Worm (Caenorhabditis elegans) whole organism, L1 larva: ENCODE data around the gene Y58A7A.4.

Source experiments
- C04F5.9 ChIP-seq: sonication (generic microtip); optimal IDR thresholded peaks from 2 replicates; lab custom pipeline; 2016; ENCODE audit warnings: missing genetic modification characterization, missing compliant biosample characterization
- C34B4.2 ChIP-seq: sonication (generic microtip); optimal IDR thresholded peaks from 2 replicates; lab custom pipeline; 2017; ENCODE audit warnings: mild to moderate bottlenecking, missing genetic modification characterization, missing compliant biosample characterization
- F16B12.6 ChIP-seq: fragments of 150-350 bp; optimal IDR thresholded peaks from 2 replicates; lab custom pipeline; 2014; ENCODE audit warnings: missing biosample characterization, missing genetic modification characterization
- Y116A8C.19 ChIP-seq: sonication (generic microtip); optimal IDR thresholded peaks from 2 replicates; lab custom pipeline; 2016; ENCODE audit warnings: missing compliant biosample characterization, missing genetic modification characterization, borderline replicate concordance
- alr-1 ChIP-seq: fragments of 200-800 bp; sonication (Bioruptor generic); optimal IDR thresholded peaks from 2 replicates; lab custom pipeline; 2018; ENCODE audit warnings: borderline replicate concordance, mild to moderate bottlenecking, missing genetic modification characterization, missing compliant biosample characterization
- aly-2 ChIP-seq: fragments of 150-350 bp; optimal IDR thresholded peaks from 2 replicates; lab custom pipeline; 2014; ENCODE audit warnings: missing biosample characterization, missing genetic modification characterization
- ama-1 ChIP-seq: fragments of 150-350 bp; optimal IDR thresholded peaks from 2 replicates; lab custom pipeline; 2014
- ceh-63 ChIP-seq: fragments of 200-800 bp; sonication (Bioruptor generic); optimal IDR thresholded peaks from 2 replicates; lab custom pipeline; 2018; ENCODE audit warnings: mild to moderate bottlenecking, missing genetic modification characterization, missing compliant biosample characterization
- ceh-82 ChIP-seq, 3 experiments: fragments of 150-350 bp in 1 of 3; sonication (generic microtip) in 2 of 3; optimal IDR thresholded peaks; 2 replicates each; lab custom pipeline; 2014 to 2017; ENCODE audit warnings: missing biosample characterization in 3 of 3, missing genetic modification characterization in 3 of 3
- ces-1 ChIP-seq: fragments of 150-350 bp; optimal IDR thresholded peaks from 2 replicates; lab custom pipeline; 2014; ENCODE audit warnings: missing biosample characterization, missing genetic modification reagents, missing genetic modification characterization
- efl-1 ChIP-seq, 4 experiments: fragments of 150-350 bp; optimal IDR thresholded peaks in 3 of 4; peaks in 1 of 4; 1 replicate in 1 of 4; 2 replicates in 3 of 4; lab custom pipeline; 2014; ENCODE audit warnings: missing biosample characterization in 2 of 4, missing genetic modification characterization in 2 of 4, missing genetic modification reagents in 2 of 4
- egl-27 ChIP-seq, 2 experiments: fragments of 150-350 bp in 1 of 2; sonication (generic microtip); optimal IDR thresholded peaks; 3 replicates each; lab custom pipeline; 2017 to 2018; ENCODE audit warnings: missing biosample characterization in 2 of 2, missing genetic modification characterization in 2 of 2, missing genetic modification reagents in 2 of 2
- ets-5 ChIP-seq: fragments of 200-800 bp; sonication (Bioruptor generic); IDR thresholded peaks from 2 replicates; pipeline ENCODE4 v1.3.6; 2022; ENCODE audit warnings: missing genetic modification characterization, missing compliant biosample characterization
- fkh-4 ChIP-seq: sonication (generic microtip); optimal IDR thresholded peaks from 2 replicates; lab custom pipeline; 2016; ENCODE audit warnings: missing compliant biosample characterization, missing genetic modification characterization, borderline replicate concordance
- fos-1 ChIP-seq: fragments of 150-350 bp; optimal IDR thresholded peaks from 2 replicates; lab custom pipeline; 2014; ENCODE audit warnings: missing biosample characterization, missing genetic modification characterization
- isw-1 ChIP-seq: fragments of 200-800 bp; sonication (Bioruptor generic); IDR thresholded peaks from 2 replicates; pipeline ENCODE4 v1.3.6; 2022; ENCODE audit warnings: missing genetic modification characterization, missing compliant biosample characterization
- lin-13 ChIP-seq: fragments of 150-350 bp; optimal IDR thresholded peaks from 2 replicates; lab custom pipeline; 2014; ENCODE audit warnings: missing biosample characterization, missing genetic modification reagents, missing genetic modification characterization
- lin-14 ChIP-seq: fragments of 200-800 bp; sonication (Bioruptor generic); optimal IDR thresholded peaks from 2 replicates; lab custom pipeline; 2018; ENCODE audit warnings: mild to moderate bottlenecking, missing genetic modification characterization, moderate library complexity, missing compliant biosample characterization
- lin-15B ChIP-seq: fragments of 150-350 bp; sonication (generic microtip); optimal IDR thresholded peaks from 3 replicates; lab custom pipeline; 2014; ENCODE audit warnings: missing biosample characterization, missing genetic modification characterization
- lir-3 ChIP-seq: sonication (generic microtip); optimal IDR thresholded peaks from 2 replicates; lab custom pipeline; 2016; ENCODE audit warnings: mild to moderate bottlenecking, missing genetic modification characterization, moderate library complexity, missing compliant biosample characterization; ENCODE audit not compliant: poor library complexity
- lsy-2 ChIP-seq, 2 experiments: fragments of 150-350 bp; optimal IDR thresholded peaks; 2 replicates each; lab custom pipeline; 2014; ENCODE audit warnings: missing biosample characterization in 2 of 2, missing genetic modification characterization in 2 of 2
- mab-9 ChIP-seq: fragments of 200-800 bp; sonication (Bioruptor generic); IDR thresholded peaks from 2 replicates; pipeline ENCODE4 v1.3.6; 2022; ENCODE audit warnings: missing genetic modification reagents, missing genetic modification characterization, missing compliant biosample characterization
- mdl-1 ChIP-seq, 2 experiments: fragments of 150-350 bp; optimal IDR thresholded peaks; 2 replicates each; lab custom pipeline; 2014 to 2017; ENCODE audit warnings: missing biosample characterization in 2 of 2, missing genetic modification characterization in 2 of 2, inconsistent platforms in 1 of 2
- mef-2 ChIP-seq: fragments of 150-350 bp; optimal IDR thresholded peaks from 2 replicates; lab custom pipeline; 2014; ENCODE audit warnings: missing biosample characterization, missing genetic modification characterization
- mep-1 ChIP-seq: fragments of 150-350 bp; optimal IDR thresholded peaks from 2 replicates; lab custom pipeline; 2014; ENCODE audit warnings: missing biosample characterization, missing genetic modification characterization
- nhr-11 ChIP-seq: fragments of 150-350 bp; optimal IDR thresholded peaks from 2 replicates; lab custom pipeline; 2014; ENCODE audit warnings: missing biosample characterization, missing genetic modification characterization
- nhr-237 ChIP-seq: fragments of 150-350 bp; optimal IDR thresholded peaks from 2 replicates; lab custom pipeline; 2014; ENCODE audit warnings: missing biosample characterization, missing genetic modification characterization
- nhr-76 ChIP-seq: sonication (generic microtip); optimal IDR thresholded peaks from 2 replicates; lab custom pipeline; 2017; ENCODE audit warnings: missing biosample characterization, missing genetic modification characterization
- nhr-77 ChIP-seq: fragments of 150-350 bp; optimal IDR thresholded peaks from 2 replicates; lab custom pipeline; 2014; ENCODE audit warnings: missing biosample characterization, missing genetic modification characterization
- nhr-84 ChIP-seq: sonication (generic microtip); optimal IDR thresholded peaks from 2 replicates; lab custom pipeline; 2017; ENCODE audit warnings: missing biosample characterization, missing genetic modification characterization
- nhr-90 ChIP-seq: sonication (generic microtip); optimal IDR thresholded peaks from 2 replicates; lab custom pipeline; 2016; ENCODE audit warnings: mild to moderate bottlenecking, missing genetic modification characterization, missing compliant biosample characterization; ENCODE audit not compliant: poor library complexity
- pag-3 ChIP-seq: sonication (generic microtip); optimal IDR thresholded peaks from 2 replicates; lab custom pipeline; 2017; ENCODE audit warnings: missing genetic modification characterization, mild to moderate bottlenecking, missing compliant biosample characterization, antibody characterized with exemption, borderline replicate concordance; ENCODE audit not compliant: insufficient read depth
- pax-3 ChIP-seq: fragments of 200-800 bp; sonication (Bioruptor generic); optimal IDR thresholded peaks from 2 replicates; lab custom pipeline; 2018; ENCODE audit warnings: mild to moderate bottlenecking, missing genetic modification characterization, moderate library complexity, missing compliant biosample characterization
- pqm-1 ChIP-seq: sonication (generic microtip); optimal IDR thresholded peaks from 3 replicates; lab custom pipeline; 2017; ENCODE audit warnings: missing biosample characterization, missing genetic modification characterization
- tlp-1 ChIP-seq: fragments of 150-350 bp; optimal IDR thresholded peaks from 2 replicates; lab custom pipeline; 2014; ENCODE audit warnings: missing biosample characterization, missing genetic modification characterization
- unc-130 ChIP-seq: fragments of 150-350 bp; optimal IDR thresholded peaks from 2 replicates; lab custom pipeline; 2017; ENCODE audit warnings: missing biosample characterization, missing genetic modification characterization, inconsistent platforms
- unc-86 ChIP-seq: sonication (generic microtip); optimal IDR thresholded peaks from 2 replicates; lab custom pipeline; 2016; ENCODE audit warnings: missing genetic modification characterization, missing compliant biosample characterization
- unc-98 ChIP-seq: fragments of 200-800 bp; sonication (Bioruptor generic); IDR thresholded peaks from 2 replicates; pipeline ENCODE4 v1.3.6; 2022; ENCODE audit warnings: missing genetic modification characterization, missing compliant biosample characterization
- vab-15 ChIP-seq: sonication (generic microtip); optimal IDR thresholded peaks from 2 replicates; lab custom pipeline; 2017; ENCODE audit warnings: missing genotype, mild to moderate bottlenecking, missing genetic modification characterization, missing compliant biosample characterization
- zag-1 ChIP-seq: fragments of 150-350 bp; optimal IDR thresholded peaks from 2 replicates; lab custom pipeline; 2014; ENCODE audit warnings: missing biosample characterization, missing genetic modification characterization
- zip-4 ChIP-seq: fragments of 200-800 bp; sonication (Bioruptor generic); optimal IDR thresholded peaks from 2 replicates; lab custom pipeline; 2018; ENCODE audit warnings: mild to moderate bottlenecking, missing genetic modification characterization, moderate library complexity, missing compliant biosample characterization
- ztf-11 ChIP-seq, 2 experiments: sonication (generic microtip); optimal IDR thresholded peaks; 2 replicates each; lab custom pipeline; 2016 to 2017; ENCODE audit warnings: missing genetic modification characterization in 2 of 2, missing biosample characterization in 1 of 2, missing compliant biosample characterization in 1 of 2
- ztf-4 ChIP-seq: fragments of 150-350 bp; optimal IDR thresholded peaks from 2 replicates; lab custom pipeline; 2014; ENCODE audit warnings: missing biosample characterization, missing genetic modification characterization

Y58A7A.4 gene

DNA sequence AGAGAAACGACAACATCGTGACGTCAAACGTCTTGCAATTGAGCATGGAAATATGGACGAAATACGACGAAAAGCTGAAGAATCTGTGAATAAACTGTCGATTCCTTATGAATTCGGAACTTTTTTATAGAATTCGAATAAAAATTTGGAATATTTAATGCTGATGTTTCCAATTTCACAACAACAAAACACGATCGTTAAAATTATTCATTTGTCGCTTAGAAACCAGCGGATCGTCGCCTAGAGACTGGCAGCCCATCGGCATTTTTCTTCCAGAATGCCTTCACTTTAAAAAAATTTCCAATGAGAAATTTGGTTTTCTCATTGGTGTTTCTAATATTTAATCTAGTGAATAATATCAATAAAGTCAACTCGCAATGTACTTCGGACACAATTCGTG, 31.5 kb downstream of the Y58A7A.4 start, which contains the start of gene cwp-4:
Gene cwp-4, plus strand, starts transcription at position 301 of the 400 bp plus-strand sequence.
- TF ChIP-seq unc-86 (tag; lab: Kevin White, UChicago) (no peak), lin-13 (no peak), vab-15 (tag; lab: Kevin White, UChicago) (no peak), lin-15B (tag; lab: Kevin White, UChicago) (no peak), fkh-4 (tag; lab: Kevin White, UChicago) (no peak), ama-1 (lab: Kevin White, UChicago) (no peak), egl-27 (tag; optimal IDR thresholded peaks at IDR 0.05; lab: Kevin White, UChicago) (no peak), mef-2 (no peak), nhr-76 (no peak), tlp-1 (tag; lab: Kevin White, UChicago) (no peak), F16B12.6 (tag; lab: Kevin White, UChicago) (no peak), ets-5 (no peak), lir-3 (tag; lab: Kevin White, UChicago) (no peak), nhr-77 (tag; lab: Kevin White, UChicago) (no peak)

DNA sequence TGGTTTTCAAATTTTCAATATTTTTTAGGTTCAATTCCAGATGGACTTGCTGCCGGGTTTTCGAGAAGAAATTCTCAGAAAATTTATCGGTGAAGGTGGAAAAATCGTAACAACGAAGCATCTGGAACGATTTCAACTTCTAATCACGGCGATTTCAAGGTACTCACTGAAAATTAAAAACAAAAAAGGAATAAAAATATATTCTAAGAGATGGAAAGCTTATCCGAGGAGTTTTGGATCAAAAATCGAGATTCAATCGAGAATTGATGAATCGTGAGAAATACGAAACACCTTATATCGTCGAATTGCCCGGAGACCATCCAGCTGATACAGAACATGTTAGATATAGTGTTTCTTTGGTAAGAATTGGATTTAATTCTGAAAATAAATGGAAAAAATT, 32.6 kb downstream of the Y58A7A.4 start, which contains the start of gene K11D12.12:
Gene K11D12.12, plus strand, starts transcription at position 29 of the 400 bp plus-strand sequence.
- TF ChIP-seq unc-98 (GFP tag; lab: Robert Waterston, UW) (no peak), efl-1 (optimal IDR thresholded peaks at IDR 0.05; lab: Kevin White, UChicago) (no peak), efl-1 (GFP tag; optimal IDR thresholded peaks at IDR 0.05 in 1 of 2; lab: Kevin White, UChicago) (peak in 1 of 2 experiments; percentile 91)

DNA sequence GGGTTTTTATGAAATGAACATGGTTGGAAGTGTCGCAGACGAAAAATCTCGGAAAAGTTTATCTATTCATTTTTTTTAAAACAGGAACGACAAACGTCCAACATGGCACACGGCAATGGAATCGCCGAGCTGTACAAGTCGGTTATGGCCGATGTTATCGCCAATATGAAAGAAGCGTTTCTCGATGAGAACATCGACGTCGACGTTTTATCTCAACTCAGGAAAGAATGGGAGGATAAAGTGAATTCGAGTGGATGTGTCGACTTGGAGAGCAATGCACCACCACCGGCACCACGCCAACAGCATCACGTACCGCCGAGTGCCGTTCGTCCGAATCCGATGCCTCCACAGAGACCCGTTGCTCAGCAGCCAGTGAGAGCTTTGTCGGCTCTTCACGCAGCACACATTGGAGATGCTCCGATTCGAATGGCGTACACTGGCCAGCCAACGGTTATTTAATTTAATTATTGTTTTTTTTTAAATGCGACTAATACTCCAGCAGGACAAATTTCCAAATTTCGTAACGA, 34.7 kb downstream of the Y58A7A.4 start:
- TF ChIP-seq nhr-11 (tag; lab: Kevin White, UChicago) (no peak), ceh-63 (GFP tag; lab: Kevin White, UChicago) (peak; percentile 50), Y116A8C.19 (tag; lab: Kevin White, UChicago) (no peak), efl-1 (optimal IDR thresholded peaks at IDR 0.05; lab: Kevin White, UChicago) (no peak), efl-1 (GFP tag; optimal IDR thresholded peaks at IDR 0.05 in 1 of 2; lab: Kevin White, UChicago) (peak in 1 of 2 experiments; percentile 40), pax-3 (tag; lab: Kevin White, UChicago) (no peak), pag-3 (tag; lab: Kevin White, UChicago) (no peak), ztf-4 (tag; lab: Kevin White, UChicago) (no peak), alr-1 (tag; lab: Kevin White, UChicago) (peak; percentile 23)

DNA sequence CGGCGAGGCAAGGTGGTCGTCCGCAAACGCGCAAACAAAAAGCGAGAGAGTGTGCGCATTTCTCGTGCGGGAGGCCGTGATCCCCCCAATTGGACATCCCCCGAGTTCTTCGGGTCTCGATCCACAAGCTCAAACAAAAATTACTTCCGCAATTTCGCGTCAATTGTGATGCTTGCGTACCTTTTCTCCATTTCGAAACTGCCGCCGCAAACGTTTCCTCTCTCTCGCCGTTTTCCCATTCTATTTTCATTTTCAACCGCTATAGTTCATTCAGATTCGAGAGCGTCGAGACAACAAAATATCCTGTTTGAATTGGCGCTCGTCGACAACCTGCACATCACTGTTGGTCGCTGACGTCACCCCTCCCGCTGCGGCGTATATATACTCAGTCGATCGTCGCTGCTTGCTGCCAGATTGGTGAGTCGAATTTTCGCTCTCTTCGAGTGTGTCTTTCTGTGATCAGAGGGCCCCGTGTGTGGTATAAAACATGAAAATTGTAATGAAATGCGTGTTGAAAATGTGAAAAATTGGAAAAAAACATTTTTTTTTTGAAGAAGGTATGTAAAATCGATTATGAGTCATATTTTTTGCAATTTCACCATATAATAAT, 35.4 kb downstream of the Y58A7A.4 start, which contains the start of the genes pqn-51 and K11D12.14:
Gene pqn-51, plus strand, starts transcription at position 275 of the 610 bp plus-strand sequence.
Gene K11D12.14, plus strand, starts transcription at position 304 of the 610 bp plus-strand sequence.
- no peak for TF ChIP-seq ces-1 (GFP tag; lab: Kevin White, UChicago)
- peak; percentile 95 for TF ChIP-seq ama-1 (lab: Kevin White, UChicago)
- peak; percentile 78 for TF ChIP-seq C04F5.9 (tag; lab: Kevin White, UChicago)
- TF ChIP-seq mab-9 (GFP tag; lab: Robert Waterston, UW): peak; percentile 95
- TF ChIP-seq F16B12.6 (tag; lab: Kevin White, UChicago): peak; percentile 94
- no peak for TF ChIP-seq pqm-1 (tag; lab: Kevin White, UChicago)
- TF ChIP-seq lsy-2 (tag; optimal IDR thresholded peaks at IDR 0.05; lab: Kevin White, UChicago): peak; percentile 83 to 96
- TF ChIP-seq lin-14 (GFP tag; lab: Kevin White, UChicago): peak; percentile 98
- peak; percentile 90 for TF ChIP-seq zip-4 (GFP tag; lab: Kevin White, UChicago)
- peak; percentile 96 for TF ChIP-seq mep-1 (tag; lab: Kevin White, UChicago)
- no peak for TF ChIP-seq nhr-84 (tag; lab: Kevin White, UChicago)
- TF ChIP-seq fos-1 (tag; lab: Kevin White, UChicago): peak; percentile 90
- peak; percentile 93 for TF ChIP-seq ztf-4 (tag; lab: Kevin White, UChicago)
- TF ChIP-seq ceh-82 (tag; optimal IDR thresholded peaks at IDR 0.05; lab: Kevin White, UChicago): peak; percentile 56 to 89 (median 62)
- TF ChIP-seq zag-1: no peak
- peak in 1 of 2 experiments; percentile 60 for TF ChIP-seq ztf-11 (tag; optimal IDR thresholded peaks at IDR 0.05; lab: Kevin White, UChicago)
- peak in 1 of 2 experiments; percentile 88 for TF ChIP-seq mdl-1 (tag; optimal IDR thresholded peaks at IDR 0.05; lab: Kevin White, UChicago)
- TF ChIP-seq unc-130: peak; percentile 69
- peak; percentile 79 for TF ChIP-seq lir-3 (tag; lab: Kevin White, UChicago)
- TF ChIP-seq aly-2 (tag; lab: Kevin White, UChicago): peak; percentile 74
- peak; percentile 51 for TF ChIP-seq C34B4.2 (tag; lab: Kevin White, UChicago)
- TF ChIP-seq fkh-4 (tag; lab: Kevin White, UChicago): peak; percentile 60
- peak; percentile 96 for TF ChIP-seq nhr-90 (tag; lab: Kevin White, UChicago)
- peak; percentile 92 for TF ChIP-seq isw-1
- no peak for TF ChIP-seq alr-1 (tag; lab: Kevin White, UChicago)
- peak; percentile 84 for TF ChIP-seq unc-98 (GFP tag; lab: Robert Waterston, UW)
- TF ChIP-seq nhr-237 (tag; lab: Kevin White, UChicago): peak; percentile 75
